Fruit fly (Drosophila melanogaster): ENCODE data around the gene CG3592.

The CG3592 gene

DNA sequence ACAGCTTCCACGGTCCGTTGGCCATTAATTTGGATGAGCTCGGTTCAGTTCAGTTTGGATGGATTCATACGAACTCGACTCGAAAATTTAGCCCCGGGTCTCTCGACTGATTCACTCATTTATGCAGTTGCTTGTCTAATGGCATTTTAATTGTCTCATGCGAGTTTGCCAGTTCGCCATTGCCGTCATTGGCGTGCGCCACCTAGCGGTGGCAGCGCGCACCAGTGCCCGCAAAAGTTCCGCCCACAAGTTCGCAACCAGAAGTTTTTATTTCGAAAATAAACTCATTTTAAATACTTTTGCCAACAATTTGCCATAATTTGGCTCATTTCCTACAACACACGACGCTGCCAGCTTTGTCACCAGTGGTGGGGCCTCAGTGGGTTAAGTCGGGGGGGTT lies 19.8 kb upstream of the CG3592 start:
- TF ChIP-seq CG12768 (GFP tag; optimal IDR thresholded peaks at IDR 0.05), result no peak
- no peak for TF ChIP-seq cic (GFP tag; optimal IDR thresholded peaks at IDR 0.05)
- no peak for TF ChIP-seq CG7045 (GFP tag; optimal IDR thresholded peaks at IDR 0.05)
- TF ChIP-seq pad (GFP tag; optimal IDR thresholded peaks at IDR 0.05), result no peak
- TF ChIP-seq CG5204 (GFP tag; optimal IDR thresholded peaks at IDR 0.05), result no peak
- no peak for TF ChIP-seq Clk (GFP tag; optimal IDR thresholded peaks at IDR 0.05)
- TF ChIP-seq kay (GFP tag; ENCODE audit: borderline replicate concordance), result no peak
- TF ChIP-seq CG33017 (tag; optimal IDR thresholded peaks at IDR 0.05), result no peak
- TF ChIP-seq tj (GFP tag; optimal IDR thresholded peaks at IDR 0.05), result no peak
- TF ChIP-seq CG1620 (GFP tag; optimal IDR thresholded peaks at IDR 0.05), result no peak
- TF ChIP-seq CG11617 (GFP tag; optimal IDR thresholded peaks at IDR 0.05), result no peak
- TF ChIP-seq ovo (GFP tag; optimal IDR thresholded peaks at IDR 0.05), result no peak

DNA sequence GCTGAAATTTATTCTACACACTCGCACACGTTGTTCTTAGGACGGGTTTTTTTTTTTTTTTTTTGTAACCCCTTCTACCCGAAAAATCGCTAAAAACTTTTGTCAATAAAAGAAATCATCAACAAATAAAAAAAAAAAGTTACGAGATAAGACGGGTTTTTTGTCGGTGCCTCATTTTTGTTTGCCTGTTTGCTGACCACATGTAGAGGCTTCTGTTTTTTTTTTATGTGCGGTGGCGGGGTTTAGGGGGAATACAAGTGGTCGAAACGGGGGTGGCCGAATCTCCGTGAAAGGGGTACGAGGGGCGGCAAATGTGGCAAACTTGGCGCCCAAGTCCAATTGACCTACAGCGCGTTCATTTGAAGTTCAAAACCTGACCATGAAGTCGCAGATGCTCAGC lies 16.4 kb upstream of the CG3592 start:
- TF ChIP-seq CG33017 (tag; optimal IDR thresholded peaks at IDR 0.05) (no peak), CG7045 (GFP tag; optimal IDR thresholded peaks at IDR 0.05) (no peak), Clk (GFP tag; optimal IDR thresholded peaks at IDR 0.05) (no peak), toe (GFP tag; optimal IDR thresholded peaks at IDR 0.05) (no peak), cic (GFP tag; optimal IDR thresholded peaks at IDR 0.05) (no peak), ovo (GFP tag; optimal IDR thresholded peaks at IDR 0.05) (no peak), cnc (optimal IDR thresholded peaks at IDR 0.05) (no peak), Crg-1 (GFP tag; optimal IDR thresholded peaks at IDR 0.05) (no peak), kay (GFP tag; ENCODE audit: borderline replicate concordance) (no peak)

DNA sequence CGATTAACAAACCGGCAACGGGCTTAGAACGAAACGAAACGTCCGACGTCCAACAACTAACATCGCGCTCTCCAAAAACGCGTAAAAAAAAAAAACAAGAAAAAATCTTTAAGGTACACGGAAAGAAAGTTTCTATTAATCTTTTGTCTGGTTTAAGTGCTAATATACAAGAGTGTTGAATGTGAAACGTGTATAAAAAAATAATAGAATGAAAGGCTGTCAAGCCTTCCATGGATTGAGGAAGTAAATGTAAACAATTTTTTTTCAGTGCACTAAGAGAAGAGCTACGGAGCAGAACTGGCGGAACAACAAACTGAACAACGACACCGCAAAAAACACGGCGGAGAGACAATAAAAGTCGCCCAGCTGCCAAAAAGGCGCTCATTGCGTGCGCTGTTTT lies 15.2 kb upstream of the CG3592 start, which contains the start of gene CG3588:
Gene CG3588 (plus strand): TSS at position 29 of the 400 bp plus-strand sequence.
- TF ChIP-seq Mnt (GFP tag; optimal IDR thresholded peaks at IDR 0.05) (no peak), tj (GFP tag; optimal IDR thresholded peaks at IDR 0.05) (no peak), cnc (optimal IDR thresholded peaks at IDR 0.05) (no peak), pad (GFP tag; optimal IDR thresholded peaks at IDR 0.05) (no peak), CG12768 (GFP tag; optimal IDR thresholded peaks at IDR 0.05) (no peak), CG7101 (tag; optimal IDR thresholded peaks at IDR 0.05) (no peak), bab1 (GFP tag; optimal IDR thresholded peaks at IDR 0.05) (no peak), CG5204 (GFP tag; optimal IDR thresholded peaks at IDR 0.05) (no peak), cic (GFP tag; optimal IDR thresholded peaks at IDR 0.05) (no peak), CG7045 (GFP tag; optimal IDR thresholded peaks at IDR 0.05) (no peak)

DNA sequence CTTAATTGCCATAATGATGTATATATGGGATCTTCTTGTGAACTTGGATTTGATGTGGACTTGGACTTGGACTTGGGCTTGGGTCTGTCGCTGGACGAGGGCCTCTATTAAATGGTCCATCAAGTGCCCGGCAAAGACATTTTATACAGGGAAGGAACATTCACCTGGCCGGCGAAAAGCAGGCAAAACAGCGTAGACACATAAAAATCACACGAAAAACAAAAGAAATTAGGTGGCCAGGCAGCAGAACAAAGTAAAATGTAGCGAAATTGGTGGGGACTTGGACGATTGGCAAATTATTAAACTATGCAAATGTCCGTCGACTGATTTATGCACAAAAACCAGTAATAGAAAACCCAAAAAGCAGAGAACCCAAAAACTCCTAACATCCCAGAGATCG lies 7.8 kb upstream of the CG3592 start, which contains the start of gene CG14424:
Gene CG14424 (minus strand): TSS at position 101 of the 400 bp plus-strand sequence.
- TF ChIP-seq cic (GFP tag; optimal IDR thresholded peaks at IDR 0.05), result no peak
- TF ChIP-seq CG33017 (tag; optimal IDR thresholded peaks at IDR 0.05), result no peak
- no peak for TF ChIP-seq Hr96 (GFP tag; optimal IDR thresholded peaks at IDR 0.05)
- no peak for TF ChIP-seq pad (GFP tag; optimal IDR thresholded peaks at IDR 0.05)
- no peak for TF ChIP-seq CG1620 (GFP tag; optimal IDR thresholded peaks at IDR 0.05)
- TF ChIP-seq CG7045 (GFP tag; optimal IDR thresholded peaks at IDR 0.05), result no peak
- no peak for TF ChIP-seq tj (GFP tag; optimal IDR thresholded peaks at IDR 0.05)

DNA sequence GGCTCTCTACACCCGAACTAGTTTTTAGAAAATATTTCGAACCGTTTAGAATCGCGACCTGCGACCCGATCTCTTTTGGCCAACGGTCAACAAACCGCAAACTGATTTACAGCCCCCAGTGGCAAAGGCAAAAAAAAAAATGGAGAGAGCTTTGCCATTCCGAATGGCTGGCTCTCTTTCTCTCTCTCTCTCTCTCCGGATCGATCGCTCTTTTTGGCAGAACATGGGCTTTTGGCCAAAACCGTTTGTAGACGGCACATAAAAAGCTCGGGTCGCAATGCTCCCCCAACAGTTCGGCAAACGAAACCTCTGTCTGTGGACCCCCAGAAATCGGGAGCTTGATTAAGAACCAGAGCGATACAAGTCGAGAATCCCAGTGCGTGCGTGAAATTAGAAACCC lies 5.4 kb upstream of the CG3592 start, which contains the start of gene CG32793:
Gene CG32793 (plus strand): TSS at position 301 of the 400 bp plus-strand sequence.
- no peak for TF ChIP-seq CG33017 (tag; optimal IDR thresholded peaks at IDR 0.05)
- TF ChIP-seq CG14711 (tag; optimal IDR thresholded peaks at IDR 0.05), result no peak
- no peak for TF ChIP-seq Crg-1 (GFP tag; optimal IDR thresholded peaks at IDR 0.05)
- no peak for TF ChIP-seq Clk (GFP tag; optimal IDR thresholded peaks at IDR 0.05)
- no peak for TF ChIP-seq bab1 (GFP tag; optimal IDR thresholded peaks at IDR 0.05)
- TF ChIP-seq toe (GFP tag; optimal IDR thresholded peaks at IDR 0.05), result no peak
- no peak for TF ChIP-seq cic (GFP tag; optimal IDR thresholded peaks at IDR 0.05)
- no peak for TF ChIP-seq CG12768 (GFP tag; optimal IDR thresholded peaks at IDR 0.05)
- no peak for TF ChIP-seq ovo (GFP tag; optimal IDR thresholded peaks at IDR 0.05)
- TF ChIP-seq Mnt (GFP tag; optimal IDR thresholded peaks at IDR 0.05), result no peak
- no peak for TF ChIP-seq CG7101 (tag; optimal IDR thresholded peaks at IDR 0.05)
- no peak for TF ChIP-seq CG7045 (GFP tag; optimal IDR thresholded peaks at IDR 0.05)
- no peak for TF ChIP-seq Hr96 (GFP tag; optimal IDR thresholded peaks at IDR 0.05)
- no peak for TF ChIP-seq pad (GFP tag; optimal IDR thresholded peaks at IDR 0.05)
- TF ChIP-seq CG1620 (GFP tag; optimal IDR thresholded peaks at IDR 0.05), result no peak
- no peak for TF ChIP-seq kay (GFP tag; ENCODE audit: borderline replicate concordance)
- TF ChIP-seq CG5204 (GFP tag; optimal IDR thresholded peaks at IDR 0.05), result no peak
- TF ChIP-seq cnc (optimal IDR thresholded peaks at IDR 0.05), result no peak
- TF ChIP-seq CG11617 (GFP tag; optimal IDR thresholded peaks at IDR 0.05), result no peak

DNA sequence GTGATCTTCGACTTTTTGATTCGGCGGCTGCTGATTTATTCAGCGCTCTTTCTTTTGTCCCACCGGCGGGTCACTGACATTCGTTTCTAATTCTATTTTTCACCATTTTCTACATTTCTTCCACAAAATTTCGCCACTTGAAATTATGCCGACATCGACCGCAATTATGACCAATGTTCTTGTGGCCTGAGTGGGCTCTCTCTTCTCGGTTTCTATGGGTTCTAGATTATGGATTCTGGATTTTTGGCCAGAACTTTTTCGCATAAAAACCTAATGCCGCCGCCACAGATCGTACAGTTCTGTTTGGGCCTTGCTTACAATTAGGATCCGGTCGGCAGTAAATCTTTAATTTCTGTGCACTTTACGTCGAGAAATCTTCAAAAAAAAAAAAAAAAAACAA lies 1.8 kb downstream of the CG3592 start, which contains the start of gene CG3598:
Gene CG3598 (plus strand): TSS at position 301 of the 400 bp plus-strand sequence.
- no peak for TF ChIP-seq CG7045 (GFP tag; optimal IDR thresholded peaks at IDR 0.05)
- no peak for TF ChIP-seq pad (GFP tag; optimal IDR thresholded peaks at IDR 0.05)
- no peak for TF ChIP-seq Hr96 (GFP tag; optimal IDR thresholded peaks at IDR 0.05)
- no peak for TF ChIP-seq Mnt (GFP tag; optimal IDR thresholded peaks at IDR 0.05)
- TF ChIP-seq ovo (GFP tag; optimal IDR thresholded peaks at IDR 0.05), result no peak
- no peak for TF ChIP-seq CG1620 (GFP tag; optimal IDR thresholded peaks at IDR 0.05)
- TF ChIP-seq cnc (optimal IDR thresholded peaks at IDR 0.05), result no peak
- no peak for TF ChIP-seq CG33017 (tag; optimal IDR thresholded peaks at IDR 0.05)
- no peak for TF ChIP-seq CG12768 (GFP tag; optimal IDR thresholded peaks at IDR 0.05)
- no peak for TF ChIP-seq CG11617 (GFP tag; optimal IDR thresholded peaks at IDR 0.05)
- TF ChIP-seq Crg-1 (GFP tag; optimal IDR thresholded peaks at IDR 0.05), result no peak
- no peak for TF ChIP-seq Clk (GFP tag; optimal IDR thresholded peaks at IDR 0.05)
- no peak for TF ChIP-seq CG7101 (tag; optimal IDR thresholded peaks at IDR 0.05)
- no peak for TF ChIP-seq CG14711 (tag; optimal IDR thresholded peaks at IDR 0.05)
- TF ChIP-seq CG5204 (GFP tag; optimal IDR thresholded peaks at IDR 0.05), result no peak
- TF ChIP-seq tj (GFP tag; optimal IDR thresholded peaks at IDR 0.05), result no peak

All from whole organism, adult.